Fruit fly (Drosophila melanogaster): ENCODE results near the gene brv1.

dm6 chr3L:19518232-19518631, 31.9 kb upstream of the brv1 start, which contains the start of gene Cpr76Ba:
- TF ChIP-seq OdsH (GFP tag; optimal IDR thresholded peaks at IDR 0.05) (no peak), br (GFP tag; optimal IDR thresholded peaks at IDR 0.05) (no peak), Abd-B (GFP tag; optimal IDR thresholded peaks at IDR 0.05) (no peak), sage (GFP tag; optimal IDR thresholded peaks at IDR 0.05) (no peak), pan (optimal IDR thresholded peaks at IDR 0.05) (no peak), Dfd (GFP tag; optimal IDR thresholded peaks at IDR 0.05) (no peak), h (GFP tag; optimal IDR thresholded peaks at IDR 0.05) (no peak), sv (GFP tag; optimal IDR thresholded peaks at IDR 0.05) (no peak), N (GFP tag; optimal IDR thresholded peaks at IDR 0.05) (no peak), rgr (GFP tag; optimal IDR thresholded peaks at IDR 0.05) (no peak), fru (GFP tag; optimal IDR thresholded peaks at IDR 0.05) (no peak)

All from whole organism, wandering third instar larva.